Fruit fly (Drosophila melanogaster) whole organism, wandering third instar larva: ENCODE measurements around the gene sty.
A peak's percentile ranks its signal among the peaks of the same experiment; 100 is the strongest.

Experiments
- Abd-B ChIP-seq: fragments of >200 bp; optimal IDR thresholded peaks from 2 replicates; lab custom pipeline; 2017; ENCODE audit warnings: missing biosample characterization, missing genetic modification characterization
- CG32264 ChIP-seq: fragments of 200-800 bp; sonication (Bioruptor generic); optimal IDR thresholded peaks from 2 replicates; lab custom pipeline; 2016; ENCODE audit warnings: missing biosample characterization, missing genetic modification characterization
- CG9705 ChIP-seq: fragments of 200-800 bp; sonication (Bioruptor generic); optimal IDR thresholded peaks from 2 replicates; lab custom pipeline; 2018; ENCODE audit warnings: missing biosample characterization, mild to moderate bottlenecking, missing genetic modification characterization
- CrebA ChIP-seq: fragments of 200-800 bp; sonication (Bioruptor generic); optimal IDR thresholded peaks from 2 replicates; lab custom pipeline; 2016; ENCODE audit warnings: missing biosample characterization, mild to moderate bottlenecking, missing genetic modification characterization, borderline replicate concordance
- Dfd ChIP-seq: fragments of >200 bp; optimal IDR thresholded peaks from 2 replicates; lab custom pipeline; 2017; ENCODE audit warnings: missing biosample characterization, missing genetic modification characterization
- Dif ChIP-seq: fragments of 200-275, 200-300 bp; sonication (Bioruptor generic); optimal IDR thresholded peaks from 2 replicates; lab custom pipeline; 2018; ENCODE audit warnings: missing biosample characterization, missing genetic modification characterization; ENCODE audit not compliant: partially characterized antibody
- GATAd ChIP-seq: sonication (Bioruptor generic); optimal IDR thresholded peaks from 2 replicates; lab custom pipeline; 2016; ENCODE audit warnings: missing biosample characterization, missing genetic modification characterization
- HLH106 ChIP-seq: fragments of 200-800 bp; optimal IDR thresholded peaks from 3 replicates; lab custom pipeline; 2019; ENCODE audit warnings: missing biosample characterization, mild to moderate bottlenecking, missing genetic modification characterization, moderate library complexity
- Hnf4 ChIP-seq: fragments of 200-800 bp; sonication (Bioruptor generic); optimal IDR thresholded peaks from 2 replicates; lab custom pipeline; 2016; ENCODE audit warnings: missing biosample characterization, mild to moderate bottlenecking, missing genetic modification characterization
- Hr78 ChIP-seq: fragments of >200 bp; optimal IDR thresholded peaks from 2 replicates; lab custom pipeline; 2017; ENCODE audit warnings: missing biosample characterization, missing genetic modification characterization
- Hr83 ChIP-seq: fragments of 200-300 bp; sonication (Bioruptor generic); optimal IDR thresholded peaks from 2 replicates; lab custom pipeline; 2016; ENCODE audit warnings: missing biosample characterization, mild to moderate bottlenecking, missing genetic modification characterization, moderate library complexity; ENCODE audit not compliant: poor library complexity, severe bottlenecking
- Jra ChIP-seq: sonication (Bioruptor generic); optimal IDR thresholded peaks from 2 replicates; lab custom pipeline; 2016; ENCODE audit warnings: missing biosample characterization, missing genetic modification characterization
- Mio ChIP-seq: sonication (Bioruptor generic); optimal IDR thresholded peaks from 2 replicates; lab custom pipeline; 2016; ENCODE audit warnings: missing biosample characterization, missing genetic modification characterization
- Myc ChIP-seq: fragments of >200 bp; optimal IDR thresholded peaks from 2 replicates; lab custom pipeline; 2017
- N ChIP-seq: fragments of >200 bp; optimal IDR thresholded peaks from 2 replicates; lab custom pipeline; 2018; ENCODE audit warnings: missing biosample characterization, missing external identifiers, missing genetic modification characterization
- OdsH ChIP-seq: fragments of 200-800 bp; sonication (Bioruptor generic); optimal IDR thresholded peaks from 2 replicates; lab custom pipeline; 2016; ENCODE audit warnings: missing biosample characterization, mild to moderate bottlenecking, missing genetic modification characterization
- Rel ChIP-seq, 2 experiments: fragments of 200-800 bp; sonication (Bioruptor generic) in 1 of 2; optimal IDR thresholded peaks; 2 replicates in 1 of 2; 3 replicates in 1 of 2; lab custom pipeline; 2016 to 2019; ENCODE audit warnings: mild to moderate bottlenecking in 2 of 2, missing biosample characterization in 2 of 2, missing genetic modification characterization in 2 of 2, moderate library complexity in 1 of 2
- Sp1 ChIP-seq: fragments of 200-800 bp; sonication (Bioruptor generic); optimal IDR thresholded peaks from 3 replicates; lab custom pipeline; 2019; ENCODE audit warnings: missing biosample characterization, mild to moderate bottlenecking, missing genetic modification characterization, moderate library complexity
- Vsx2 ChIP-seq: fragments of 200-300, 225-300 bp; sonication (Bioruptor generic); optimal IDR thresholded peaks from 2 replicates; lab custom pipeline; 2018; ENCODE audit warnings: missing biosample characterization, missing genetic modification characterization; ENCODE audit not compliant: partially characterized antibody
- br ChIP-seq: fragments of 200-800 bp; sonication (Bioruptor generic); optimal IDR thresholded peaks from 2 replicates; lab custom pipeline; 2016; ENCODE audit warnings: missing biosample characterization, missing genetic modification characterization
- brk ChIP-seq: fragments of 200-800 bp; sonication (Bioruptor generic); optimal IDR thresholded peaks from 2 replicates; lab custom pipeline; 2016; ENCODE audit warnings: missing biosample characterization, mild to moderate bottlenecking, missing genetic modification characterization
- dl ChIP-seq, 2 experiments: fragments of 175-275, 200-275 bp in 1 of 2; fragments of 200-275 bp in 1 of 2; sonication (Bioruptor generic); optimal IDR thresholded peaks; lab custom pipeline; 2018; ENCODE audit warnings: mild to moderate bottlenecking in 2 of 2, missing biosample characterization in 2 of 2, missing genetic modification characterization in 2 of 2, moderate library complexity in 2 of 2; ENCODE audit not compliant: partially characterized antibody in 2 of 2, insufficient read depth in 1 of 2
- dmrt93B ChIP-seq: fragments of 200-800 bp; sonication (Bioruptor generic); optimal IDR thresholded peaks from 2 replicates; lab custom pipeline; 2018; ENCODE audit warnings: missing biosample characterization, mild to moderate bottlenecking, missing genetic modification characterization
- dsf ChIP-seq: sonication (Bioruptor generic); optimal IDR thresholded peaks from 2 replicates; lab custom pipeline; 2016; ENCODE audit warnings: missing biosample characterization, missing genetic modification characterization, borderline replicate concordance
- ey ChIP-seq: fragments of 200-800 bp; sonication (Bioruptor generic); optimal IDR thresholded peaks from 2 replicates; lab custom pipeline; 2016; ENCODE audit warnings: missing biosample characterization, missing genetic modification characterization
- foxo ChIP-seq, 2 experiments: fragments of 200-800 bp; sonication (Bioruptor generic); optimal IDR thresholded peaks; 2 replicates in 1 of 2; 3 replicates in 1 of 2; lab custom pipeline; 2016 to 2017; ENCODE audit warnings: missing biosample characterization in 2 of 2, missing genetic modification characterization in 2 of 2
- fru ChIP-seq: fragments of 200-800 bp; sonication (Bioruptor generic); optimal IDR thresholded peaks from 3 replicates; lab custom pipeline; 2016; ENCODE audit warnings: missing biosample characterization, mild to moderate bottlenecking, missing genetic modification characterization
- h ChIP-seq: fragments of 200-800 bp; sonication (Bioruptor generic); optimal IDR thresholded peaks from 3 replicates; lab custom pipeline; 2016; ENCODE audit warnings: missing biosample characterization, mild to moderate bottlenecking, missing genetic modification characterization
- jim ChIP-seq: fragments of 175-275, 200-325 bp; sonication (Bioruptor generic); optimal IDR thresholded peaks from 2 replicates; lab custom pipeline; 2016; ENCODE audit warnings: missing biosample characterization, mild to moderate bottlenecking, missing genetic modification characterization
- lola ChIP-seq: fragments of >200 bp; optimal IDR thresholded peaks from 2 replicates; lab custom pipeline; 2017; ENCODE audit warnings: missing biosample characterization, missing genetic modification characterization
- pan ChIP-seq: fragments of >200 bp; optimal IDR thresholded peaks from 2 replicates; lab custom pipeline; 2017
- psq ChIP-seq: fragments of 200-800 bp; sonication (Bioruptor generic); optimal IDR thresholded peaks from 3 replicates; lab custom pipeline; 2017; ENCODE audit warnings: missing biosample characterization, mild to moderate bottlenecking, missing genetic modification characterization, moderate library complexity
- rgr ChIP-seq: fragments of 200-800 bp; sonication (Bioruptor generic); optimal IDR thresholded peaks from 3 replicates; lab custom pipeline; 2016; ENCODE audit warnings: missing biosample characterization, mild to moderate bottlenecking, missing genetic modification characterization
- sage ChIP-seq: fragments of 200-800 bp; sonication (Bioruptor generic); optimal IDR thresholded peaks from 2 replicates; lab custom pipeline; 2016; ENCODE audit warnings: missing biosample characterization, mild to moderate bottlenecking, missing genetic modification characterization
- sv ChIP-seq: fragments of 200-800 bp; sonication (Bioruptor generic); optimal IDR thresholded peaks from 3 replicates; lab custom pipeline; 2016; ENCODE audit warnings: missing biosample characterization, missing genetic modification characterization
- tai ChIP-seq: sonication (Bioruptor generic); optimal IDR thresholded peaks from 2 replicates; lab custom pipeline; 2016; ENCODE audit warnings: missing biosample characterization, missing genetic modification characterization
- usp ChIP-seq: fragments of >200 bp; optimal IDR thresholded peaks from 2 replicates; lab custom pipeline; 2017; ENCODE audit warnings: missing biosample characterization, missing genetic modification characterization
- woc ChIP-seq: sonication (Bioruptor generic); optimal IDR thresholded peaks from 2 replicates; lab custom pipeline; 2016; ENCODE audit warnings: missing biosample characterization, mild to moderate bottlenecking, missing genetic modification characterization

The sty gene

dm6 chr3L:3393951-3394834 is 30.5 kb downstream of the sty start:
- no peak for TF ChIP-seq OdsH (GFP tag; lab: Kevin White, UChicago)
- no peak for TF ChIP-seq jim
- TF ChIP-seq Jra (GFP tag; lab: Kevin White, UChicago) = peak; percentile 81
- TF ChIP-seq Abd-B = no peak
- peak; percentile 90 for TF ChIP-seq CG9705 (GFP tag; lab: Kevin White, UChicago)
- TF ChIP-seq fru (GFP tag; lab: Kevin White, UChicago) = peak; percentile 97
- peak; percentile 75 for TF ChIP-seq dmrt93B (GFP tag; lab: Kevin White, UChicago)
- TF ChIP-seq Hr83 = no peak
- TF ChIP-seq sage = peak; percentile 26
- no peak for TF ChIP-seq Vsx2
- TF ChIP-seq lola (GFP tag; lab: Kevin White, UChicago) = no peak
- no peak for TF ChIP-seq Mio (GFP tag; lab: Kevin White, UChicago)
- TF ChIP-seq brk = no peak
- peak; percentile 64 for TF ChIP-seq Dfd
- TF ChIP-seq ey (GFP tag; lab: Kevin White, UChicago) = no peak
- TF ChIP-seq Sp1 (GFP tag; lab: Kevin White, UChicago) = peak; percentile 95
- no peak for TF ChIP-seq dsf (GFP tag; lab: Kevin White, UChicago)
- TF ChIP-seq Dif (GFP tag; lab: Kevin White, UChicago) = no peak
- TF ChIP-seq pan = no peak
- TF ChIP-seq N = no peak
- TF ChIP-seq GATAd (GFP tag; lab: Kevin White, UChicago) = no peak
- TF ChIP-seq CG32264 (GFP tag; lab: Kevin White, UChicago) = peak; percentile 85
- no peak for TF ChIP-seq Myc (lab: Kevin White, UChicago)
- no peak for TF ChIP-seq usp (GFP tag; lab: Kevin White, UChicago)
- TF ChIP-seq foxo (GFP tag; optimal IDR thresholded peaks at IDR 0.05; lab: Kevin White, UChicago) = peak; percentile 36 to 93
- no peak for TF ChIP-seq Hr78
- no peak for TF ChIP-seq br
- TF ChIP-seq Rel (GFP tag; optimal IDR thresholded peaks at IDR 0.05; lab: Kevin White, UChicago) = no peak
- TF ChIP-seq Rel (tag; optimal IDR thresholded peaks at IDR 0.05; lab: Kevin White, UChicago) = peak; percentile 84
- no peak for TF ChIP-seq rgr (GFP tag; lab: Kevin White, UChicago)
- TF ChIP-seq HLH106 (tag; lab: Kevin White, UChicago) = peak; percentile 95
- TF ChIP-seq woc (GFP tag; lab: Kevin White, UChicago) = peak; percentile 99
- peak; percentile 98 for TF ChIP-seq psq (GFP tag; lab: Kevin White, UChicago)
- TF ChIP-seq h (GFP tag; lab: Kevin White, UChicago) = no peak
- TF ChIP-seq tai (GFP tag; lab: Kevin White, UChicago) = no peak
- no peak for TF ChIP-seq dl (GFP tag; optimal IDR thresholded peaks at IDR 0.05; lab: Kevin White, UChicago; ENCODE audit: insufficient read depth in 1 of 2, partially characterized antibody in 2 of 2)
- TF ChIP-seq Hnf4 = peak; percentile 55
- TF ChIP-seq CrebA (GFP tag; lab: Kevin White, UChicago) = no peak
- no peak for TF ChIP-seq sv (GFP tag; lab: Kevin White, UChicago)

dm6 chr3L:3391871-3392270 is 32.9 kb downstream of the sty start:
- TF ChIP-seq ey (GFP tag; lab: Kevin White, UChicago) = peak; percentile 77
- no peak for TF ChIP-seq CrebA (GFP tag; lab: Kevin White, UChicago)
- TF ChIP-seq fru (GFP tag; lab: Kevin White, UChicago) = peak; percentile 79
- no peak for TF ChIP-seq Hr83
- peak; percentile 53 for TF ChIP-seq psq (GFP tag; lab: Kevin White, UChicago)
- TF ChIP-seq rgr (GFP tag; lab: Kevin White, UChicago) = peak; percentile 60
- TF ChIP-seq Rel (GFP tag; optimal IDR thresholded peaks at IDR 0.05; lab: Kevin White, UChicago) = no peak
- no peak for TF ChIP-seq Rel (tag; optimal IDR thresholded peaks at IDR 0.05; lab: Kevin White, UChicago)
- no peak for TF ChIP-seq jim
- TF ChIP-seq br = peak; percentile 66
- TF ChIP-seq foxo (GFP tag; optimal IDR thresholded peaks at IDR 0.05; lab: Kevin White, UChicago) = peak in 1 of 2 experiments; percentile 64
- TF ChIP-seq Myc (lab: Kevin White, UChicago) = no peak
- TF ChIP-seq dmrt93B (GFP tag; lab: Kevin White, UChicago) = peak; percentile 30
- peak; percentile 6 for TF ChIP-seq Hnf4
- TF ChIP-seq OdsH (GFP tag; lab: Kevin White, UChicago) = peak; percentile 72
- TF ChIP-seq h (GFP tag; lab: Kevin White, UChicago) = peak; percentile 75
- peak; percentile 54 for TF ChIP-seq HLH106 (tag; lab: Kevin White, UChicago)
- peak; percentile 64 for TF ChIP-seq woc (GFP tag; lab: Kevin White, UChicago)
- no peak for TF ChIP-seq CG9705 (GFP tag; lab: Kevin White, UChicago)
- no peak for TF ChIP-seq brk
- TF ChIP-seq Mio (GFP tag; lab: Kevin White, UChicago) = no peak
- peak; percentile 57 for TF ChIP-seq Sp1 (GFP tag; lab: Kevin White, UChicago)
- TF ChIP-seq, all 38 proteins: peak for 13
